Worm (Caenorhabditis elegans): ENCODE data around the gene skr-17.

DNA sequence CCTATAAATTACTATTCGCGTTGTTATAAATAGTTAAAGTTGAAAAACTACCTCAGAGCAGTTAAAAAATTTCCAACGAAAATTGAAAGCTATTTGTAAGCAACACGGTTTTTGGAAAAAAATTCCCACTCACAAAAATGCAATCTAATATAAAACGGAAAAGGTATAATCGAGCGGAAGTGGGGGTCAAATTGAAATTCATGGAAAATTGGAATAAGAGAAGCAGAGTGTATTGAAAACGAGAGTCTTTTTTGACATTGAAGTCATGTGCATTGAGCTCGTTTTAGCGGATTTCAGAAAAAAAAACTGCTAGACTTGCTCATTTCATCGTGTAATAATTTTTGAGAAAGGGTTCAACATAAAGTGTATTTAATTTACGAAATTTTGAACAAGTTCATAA is 13.1 kb upstream of the skr-17 start:
- no peak for TF ChIP-seq nhr-11 (tag; optimal IDR thresholded peaks at IDR 0.05)
- TF ChIP-seq snpc-4 (tag; optimal IDR thresholded peaks at IDR 0.05): no peak
- TF ChIP-seq unc-39 (tag; optimal IDR thresholded peaks at IDR 0.05): no peak
- no peak for TF ChIP-seq R02D3.7 (tag; optimal IDR thresholded peaks at IDR 0.05)

Data from whole organism, L3 larva.